Fruit fly (Drosophila melanogaster): ENCODE data around the gene sfl.
A peak's percentile ranks its signal among the peaks of the same experiment; 100 is the strongest.

sfl gene

dm6 chr3L:6552968-6553402 lies 57.5 kb downstream of the sfl start (continued):
- peak; percentile 73 for TF ChIP-seq chn (GFP tag; optimal IDR thresholded peaks at IDR 0.05)
- TF ChIP-seq slbo (GFP tag; IDR thresholded peaks at IDR 0.05) = peak; percentile 94
- peak; percentile 95 for TF ChIP-seq Rfx (GFP tag; IDR thresholded peaks at IDR 0.05)
- peak; percentile 65 for TF ChIP-seq CG16863 (GFP tag; optimal IDR thresholded peaks at IDR 0.05)
- TF ChIP-seq Ets97D (GFP tag; optimal IDR thresholded peaks at IDR 0.05) = peak; percentile 52
- peak; percentile 79 for TF ChIP-seq CG9727 (GFP tag; optimal IDR thresholded peaks at IDR 0.05)
- TF ChIP-seq chinmo (GFP tag; IDR thresholded peaks at IDR 0.05; ENCODE audit: partially characterized antibody) = no peak
- TF ChIP-seq tap (tag; optimal IDR thresholded peaks at IDR 0.05) = peak; percentile 79
- no peak for TF ChIP-seq unc-4 (GFP tag; IDR thresholded peaks at IDR 0.05; ENCODE audit: partially characterized antibody)
- peak; percentile 74 for TF ChIP-seq gro (GFP tag; optimal IDR thresholded peaks at IDR 0.05)
- peak; percentile 59 for TF ChIP-seq CG10267 (tag; optimal IDR thresholded peaks at IDR 0.05)
- peak; percentile 94 for TF ChIP-seq vvl (GFP tag; IDR thresholded peaks at IDR 0.05)
- TF ChIP-seq CG3281 (GFP tag; optimal IDR thresholded peaks at IDR 0.05) = peak; percentile 89
- TF ChIP-seq CG12104 (GFP tag; optimal IDR thresholded peaks at IDR 0.05) = peak; percentile 70
- peak; percentile 85 for TF ChIP-seq CG34422 (GFP tag; IDR thresholded peaks at IDR 0.05)
- TF ChIP-seq CG16779 (GFP tag; IDR thresholded peaks at IDR 0.05) = peak; percentile 73; the same call in 1 of the 2 replicates
- TF ChIP-seq HmgD (GFP tag; optimal IDR thresholded peaks at IDR 0.05) = no peak
- TF ChIP-seq Abd-B (GFP tag; optimal IDR thresholded peaks at IDR 0.05) = peak; percentile 73
- TF ChIP-seq stc (GFP tag; IDR thresholded peaks at IDR 0.05) = peak; percentile 89
- peak; percentile 64 for TF ChIP-seq CG1024 (GFP tag; IDR thresholded peaks at IDR 0.05)
- no peak for TF ChIP-seq cad (GFP tag; optimal IDR thresholded peaks at IDR 0.05)
- TF ChIP-seq jing (GFP tag; optimal IDR thresholded peaks at IDR 0.05) = peak; percentile 11
- peak; percentile 39 for TF ChIP-seq Lhr (GFP tag; optimal IDR thresholded peaks at IDR 0.05)
- no peak for TF ChIP-seq cg (GFP tag; optimal IDR thresholded peaks at IDR 0.05)
- peak; percentile 87 for TF ChIP-seq CG13424 (tag; optimal IDR thresholded peaks at IDR 0.05)
- TF ChIP-seq CG2712 (tag; optimal IDR thresholded peaks at IDR 0.05) = peak; percentile 83
- peak; percentile 84 for TF ChIP-seq CG1233 (GFP tag; optimal IDR thresholded peaks at IDR 0.05)
- TF ChIP-seq CG17186 (GFP tag; optimal IDR thresholded peaks at IDR 0.05) = peak; percentile 25
- peak; percentile 65; the same call in 1 of the 2 replicates for TF ChIP-seq Nf-YA (GFP tag; IDR thresholded peaks at IDR 0.05)
- peak; percentile 81 for TF ChIP-seq CG18619 (GFP tag; optimal IDR thresholded peaks at IDR 0.05)
- peak; percentile 21 for TF ChIP-seq CG10431 (GFP tag; optimal IDR thresholded peaks at IDR 0.05)
- no peak for TF ChIP-seq peb (GFP tag; IDR thresholded peaks at IDR 0.05)
- peak; percentile 90 for TF ChIP-seq CG11695 (GFP tag; IDR thresholded peaks at IDR 0.05)
- no peak for TF ChIP-seq hbn (GFP tag; IDR thresholded peaks at IDR 0.05; ENCODE audit: partially characterized antibody)
- TF ChIP-seq ro (GFP tag; IDR thresholded peaks at IDR 0.05) = no peak
- TF ChIP-seq CG7963 (GFP tag; IDR thresholded peaks at IDR 0.05; ENCODE audit: partially characterized antibody) = no peak
- no peak for TF ChIP-seq abd-A (tag; optimal IDR thresholded peaks at IDR 0.05)
- peak; percentile 62 for TF ChIP-seq wek (GFP tag; optimal IDR thresholded peaks at IDR 0.05)
- peak; percentile 16 for TF ChIP-seq da (GFP tag; optimal IDR thresholded peaks at IDR 0.05)
- TF ChIP-seq sim (GFP tag; IDR thresholded peaks at IDR 0.05) = peak; percentile 27; the same call in 1 of the 2 replicates
- no peak for TF ChIP-seq fd102C (GFP tag; optimal IDR thresholded peaks at IDR 0.05)
- peak; percentile 53 for TF ChIP-seq CG15696 (tag; optimal IDR thresholded peaks at IDR 0.05)
- peak; percentile 67 for TF ChIP-seq CG9437 (GFP tag; optimal IDR thresholded peaks at IDR 0.05)
- peak; percentile 28 for TF ChIP-seq zen (tag; optimal IDR thresholded peaks at IDR 0.05)
- TF ChIP-seq CG31441 (GFP tag; IDR thresholded peaks at IDR 0.05) = peak; percentile 89
- TF ChIP-seq Aef1 (GFP tag; IDR thresholded peaks at IDR 0.05) = peak; percentile 77
- no peak for TF ChIP-seq CG14860 (GFP tag; IDR thresholded peaks at IDR 0.05; ENCODE audit: partially characterized antibody)
- peak; percentile 52 for TF ChIP-seq pnt (GFP tag; optimal IDR thresholded peaks at IDR 0.05)
- TF ChIP-seq trem (tag; optimal IDR thresholded peaks at IDR 0.05) = peak; percentile 45
- TF ChIP-seq Antp (GFP tag; optimal IDR thresholded peaks at IDR 0.05) = peak; percentile 53
- TF ChIP-seq CG17361 (GFP tag; IDR thresholded peaks at IDR 0.05) = peak; percentile 85
